Worm (Caenorhabditis elegans): ENCODE results near the gene Y55F3AM.11.

DNA sequence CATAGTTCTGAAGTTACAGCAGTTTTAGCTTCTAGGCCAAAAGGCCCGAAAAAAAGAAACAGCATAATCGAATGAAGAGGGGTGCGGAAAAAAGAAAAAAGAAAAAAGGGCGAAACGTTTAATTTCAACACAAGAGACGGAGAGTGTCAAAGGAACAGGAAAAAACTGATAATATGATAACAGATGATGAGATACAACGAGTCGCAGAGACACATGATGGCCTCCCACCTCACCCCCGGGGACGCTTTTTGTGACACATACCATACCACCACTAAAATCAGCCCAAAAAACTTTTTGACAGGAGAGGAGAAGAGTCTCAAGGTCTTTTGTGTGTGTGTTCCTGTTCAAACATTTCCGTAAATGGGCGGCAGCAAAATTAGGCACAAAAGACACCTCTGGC, 9.1 kb downstream of the Y55F3AM.11 start:
- TF ChIP-seq efl-1 (optimal IDR thresholded peaks at IDR 0.05) (no peak), efl-1 (GFP tag; optimal IDR thresholded peaks at IDR 0.05 in 1 of 2) (peak in 1 of 2 experiments; percentile 90), nhr-77 (tag; optimal IDR thresholded peaks at IDR 0.05) (no peak)
